Fruit fly (Drosophila melanogaster) whole organism, embryonic: ENCODE data around the gene meso18E.

ENCODE experiments used
- C15 ChIP-seq: fragments of 200-800 bp; sonication (Bioruptor generic); IDR thresholded peaks from 3 replicates; pipeline ENCODE4 v1.3.6; 2022; ENCODE audit warnings: missing biosample characterization, missing genetic modification characterization
- CG11085 ChIP-seq: fragments of 200-800 bp; sonication (Bioruptor generic); IDR thresholded peaks from 2 replicates; pipeline ENCODE4 v1.3.6; 2022; ENCODE audit warnings: missing biosample characterization, missing genetic modification characterization
- CG12071 ChIP-seq: fragments of 200-800 bp; sonication (Bioruptor generic); optimal IDR thresholded peaks from 3 replicates; lab custom pipeline; 2018; ENCODE audit warnings: missing biosample characterization, mild to moderate bottlenecking, missing genetic modification characterization
- CG12299 ChIP-seq: fragments of 200-800 bp; sonication (Bioruptor generic); optimal IDR thresholded peaks from 2 replicates; lab custom pipeline; 2018; ENCODE audit warnings: missing biosample characterization, mild to moderate bottlenecking, missing genetic modification characterization
- CG13624 ChIP-seq: fragments of 200-800 bp; sonication (Bioruptor generic); optimal IDR thresholded peaks from 2 replicates; lab custom pipeline; 2016; ENCODE audit warnings: missing biosample characterization, missing genetic modification characterization
- CG15601 ChIP-seq: fragments of 200-800 bp; sonication (Bioruptor generic); optimal IDR thresholded peaks from 3 replicates; lab custom pipeline; 2019; ENCODE audit warnings: missing biosample characterization, mild to moderate bottlenecking, missing genetic modification characterization, moderate library complexity
- CG17802 ChIP-seq: fragments of 200-800 bp; sonication (Bioruptor generic); optimal IDR thresholded peaks from 2 replicates; lab custom pipeline; 2018; ENCODE audit warnings: missing biosample characterization, mild to moderate bottlenecking, missing genetic modification characterization, moderate library complexity
- CG18011 ChIP-seq: fragments of 200-800 bp; sonication (Bioruptor generic); optimal IDR thresholded peaks from 2 replicates; lab custom pipeline; 2017; ENCODE audit warnings: missing biosample characterization, missing genetic modification characterization, mild to moderate bottlenecking, moderate library complexity, missing genotype
- CG30020 ChIP-seq: fragments of 200-800 bp; optimal IDR thresholded peaks from 2 replicates; lab custom pipeline; 2019; ENCODE audit warnings: missing biosample characterization, mild to moderate bottlenecking, missing genetic modification characterization, moderate library complexity
- CG3847 ChIP-seq: fragments of 200-800 bp; sonication (Bioruptor generic); IDR thresholded peaks from 2 replicates; pipeline ENCODE4 v1.3.6; 2022; ENCODE audit warnings: missing biosample characterization, missing genetic modification characterization
- CG3995 ChIP-seq: fragments of 200-800 bp; sonication (Bioruptor generic); optimal IDR thresholded peaks from 3 replicates; lab custom pipeline; 2016; ENCODE audit warnings: missing biosample characterization, missing genetic modification characterization
- CG4617 ChIP-seq: fragments of 200-800 bp; sonication (Bioruptor generic); optimal IDR thresholded peaks from 3 replicates; lab custom pipeline; 2016; ENCODE audit warnings: missing biosample characterization, missing genetic modification characterization, borderline replicate concordance
- CG6689 ChIP-seq: fragments of 200-800 bp; sonication (Bioruptor generic); IDR thresholded peaks from 2 replicates; pipeline ENCODE4 v1.3.6; 2022; ENCODE audit warnings: missing biosample characterization, missing genetic modification characterization
- CG6765 ChIP-seq: fragments of 200-800 bp; sonication (Bioruptor generic); optimal IDR thresholded peaks from 3 replicates; lab custom pipeline; 2017; ENCODE audit warnings: missing biosample characterization, mild to moderate bottlenecking, missing genetic modification characterization
- CG7963 ChIP-seq: fragments of 200-800 bp; sonication (Bioruptor generic); IDR thresholded peaks from 3 replicates; pipeline ENCODE4 v1.3.6; 2022; ENCODE audit warnings: missing biosample characterization, missing genetic modification characterization; ENCODE audit not compliant: partially characterized antibody
- CG8478 ChIP-seq: fragments of >200 bp; optimal IDR thresholded peaks from 2 replicates; lab custom pipeline; 2018
- CG9797 ChIP-seq: fragments of 200-800 bp; sonication (Bioruptor generic); optimal IDR thresholded peaks from 3 replicates; lab custom pipeline; 2018; ENCODE audit warnings: missing biosample characterization, mild to moderate bottlenecking, missing genetic modification characterization
- CG9876 ChIP-seq: fragments of 200-800 bp; sonication (Bioruptor generic); optimal IDR thresholded peaks from 2 replicates; lab custom pipeline; 2016; ENCODE audit warnings: missing biosample characterization, missing genetic modification characterization
- CHES-1-like ChIP-seq: fragments of 200-800 bp; sonication (Bioruptor generic); optimal IDR thresholded peaks from 2 replicates; lab custom pipeline; 2016; ENCODE audit warnings: missing biosample characterization, missing genetic modification characterization
- Deaf1 ChIP-seq: fragments of 200-800 bp; optimal IDR thresholded peaks from 3 replicates; lab custom pipeline; 2019; ENCODE audit warnings: missing biosample characterization, mild to moderate bottlenecking, missing genetic modification characterization, moderate library complexity
- Elba2 ChIP-seq: fragments of 200-800 bp; sonication (Bioruptor generic); optimal IDR thresholded peaks from 3 replicates; lab custom pipeline; 2016; ENCODE audit warnings: missing biosample characterization, missing genetic modification characterization
- H15 ChIP-seq: fragments of 200-800 bp; sonication (Bioruptor generic); IDR thresholded peaks from 3 replicates; pipeline ENCODE4 v1.3.6; 2022; ENCODE audit warnings: missing biosample characterization, missing genetic modification characterization
- Jarid2 ChIP-seq: fragments of 200-800 bp; sonication (Bioruptor generic); optimal IDR thresholded peaks from 3 replicates; lab custom pipeline; 2017; ENCODE audit warnings: mild to moderate bottlenecking, missing biosample characterization, missing genetic modification reagents, missing genetic modification characterization
- NC2β ChIP-seq: fragments of 200-800 bp; sonication (Bioruptor generic); optimal IDR thresholded peaks from 2 replicates; lab custom pipeline; 2016; ENCODE audit warnings: missing biosample characterization, missing genetic modification characterization
- Nf-YB ChIP-seq: fragments of 200-800 bp; sonication (Bioruptor generic); optimal IDR thresholded peaks from 3 replicates; lab custom pipeline; 2019; ENCODE audit warnings: missing biosample characterization, mild to moderate bottlenecking, missing genetic modification characterization, moderate library complexity
- Optix ChIP-seq: fragments of 200-800 bp; sonication (Bioruptor generic); IDR thresholded peaks from 3 replicates; pipeline ENCODE4 v1.3.6; 2022; ENCODE audit warnings: missing biosample characterization, missing genetic modification characterization
- Scr ChIP-seq: fragments of 200-800 bp; sonication (Bioruptor generic); IDR thresholded peaks from 2 replicates; pipeline ENCODE4 v1.3.6; 2022; ENCODE audit warnings: missing biosample characterization, missing genetic modification characterization; ENCODE audit not compliant: partially characterized antibody
- Vsx1 ChIP-seq: fragments of 200-800 bp; sonication (Bioruptor generic); optimal IDR thresholded peaks from 2 replicates; lab custom pipeline; 2017; ENCODE audit warnings: missing biosample characterization, mild to moderate bottlenecking, missing genetic modification characterization, missing genetic modification reagents
- ase ChIP-seq: fragments of 200-800 bp; sonication (Bioruptor generic); IDR thresholded peaks from 3 replicates; pipeline ENCODE4 v1.3.6; 2022; ENCODE audit warnings: missing biosample characterization, missing genetic modification characterization
- cg ChIP-seq: fragments of 200-800 bp; sonication (Bioruptor generic); optimal IDR thresholded peaks from 3 replicates; lab custom pipeline; 2019; ENCODE audit warnings: missing biosample characterization, mild to moderate bottlenecking, missing genetic modification characterization, moderate library complexity
- crp ChIP-seq, 2 experiments: fragments of 200-800 bp; sonication (Bioruptor generic); optimal IDR thresholded peaks; 2 replicates in 1 of 2; 3 replicates in 1 of 2; lab custom pipeline; 2017; ENCODE audit warnings: missing biosample characterization in 2 of 2, missing genetic modification characterization in 2 of 2, mild to moderate bottlenecking in 1 of 2, moderate library complexity in 1 of 2
- dmrt11E ChIP-seq: fragments of 200-800 bp; sonication (Bioruptor generic); optimal IDR thresholded peaks from 3 replicates; lab custom pipeline; 2018; ENCODE audit warnings: missing biosample characterization, mild to moderate bottlenecking, missing genetic modification characterization, moderate library complexity
- emc ChIP-seq: fragments of 200-800 bp; sonication (Bioruptor generic); optimal IDR thresholded peaks from 2 replicates; lab custom pipeline; 2016; ENCODE audit warnings: missing biosample characterization, missing genetic modification characterization
- en ChIP-seq: fragments of 200-800 bp; sonication (Bioruptor generic); optimal IDR thresholded peaks from 2 replicates; lab custom pipeline; 2016; ENCODE audit warnings: missing biosample characterization, missing genetic modification characterization
- eve ChIP-seq, 2 experiments: fragments of >200 bp; optimal IDR thresholded peaks; 2 replicates each; lab custom pipeline; 2017; ENCODE audit warnings: missing biosample characterization in 2 of 2, missing genetic modification characterization in 2 of 2
- ewg ChIP-seq: fragments of 200-800 bp; sonication (Bioruptor generic); optimal IDR thresholded peaks from 3 replicates; lab custom pipeline; 2017; ENCODE audit warnings: mild to moderate bottlenecking, missing biosample characterization, missing genetic modification reagents, missing genetic modification characterization
- fd96Cb ChIP-seq: fragments of 200-800 bp; sonication (Bioruptor generic); optimal IDR thresholded peaks from 2 replicates; lab custom pipeline; 2018; ENCODE audit warnings: missing biosample characterization, mild to moderate bottlenecking, missing genetic modification characterization, moderate library complexity
- fru ChIP-seq: fragments of >200 bp; optimal IDR thresholded peaks from 2 replicates; lab custom pipeline; 2017
- ftz-f1 ChIP-seq: fragments of 200-800 bp; sonication (Bioruptor generic); optimal IDR thresholded peaks from 2 replicates; lab custom pipeline; 2016; ENCODE audit warnings: missing biosample characterization, missing genetic modification characterization
- gt ChIP-seq: fragments of 200-800 bp; sonication (Bioruptor generic); IDR thresholded peaks from 2 replicates; pipeline ENCODE4 v1.3.6; 2022; ENCODE audit warnings: missing biosample characterization, missing genetic modification characterization
- ham ChIP-seq: fragments of 200-800 bp; sonication (Bioruptor generic); IDR thresholded peaks from 2 replicates; pipeline ENCODE4 v1.3.6; 2022; ENCODE audit warnings: missing biosample characterization, missing genetic modification characterization
- her ChIP-seq: fragments of 200-800 bp; sonication (Bioruptor generic); optimal IDR thresholded peaks from 2 replicates; lab custom pipeline; 2016; ENCODE audit warnings: missing biosample characterization, missing genetic modification characterization
- lmd ChIP-seq: fragments of 200-800 bp; sonication (Bioruptor generic); IDR thresholded peaks from 2 replicates; pipeline ENCODE4 v1.3.6; 2022; ENCODE audit warnings: missing biosample characterization, missing genetic modification characterization
- lola ChIP-seq, 3 experiments: fragments of >200 bp in 2 of 3; fragments of 200-800 bp in 1 of 3; sonication (Bioruptor generic) in 1 of 3; optimal IDR thresholded peaks; 2 replicates each; lab custom pipeline; 2017 to 2019; ENCODE audit warnings: missing biosample characterization in 3 of 3, missing genetic modification characterization in 3 of 3, mild to moderate bottlenecking in 1 of 3, moderate library complexity in 1 of 3
- mirr ChIP-seq: fragments of 200-800 bp; sonication (Bioruptor generic); optimal IDR thresholded peaks from 3 replicates; lab custom pipeline; 2018; ENCODE audit warnings: missing biosample characterization, mild to moderate bottlenecking, missing genetic modification characterization
- otp ChIP-seq: fragments of 200-800 bp; sonication (Bioruptor generic); IDR thresholded peaks from 3 replicates; pipeline ENCODE4, ENCODE4 v1.3.6; 2022; ENCODE audit warnings: missing biosample characterization, missing genetic modification characterization
- ranshi ChIP-seq: fragments of 200-800 bp; sonication (Bioruptor generic); IDR thresholded peaks from 2 replicates; pipeline ENCODE4 v1.3.6; 2022; ENCODE audit warnings: missing biosample characterization, missing genetic modification characterization
- scrt ChIP-seq: fragments of 200-800 bp; sonication (Bioruptor generic); optimal IDR thresholded peaks from 2 replicates; lab custom pipeline; 2018; ENCODE audit warnings: missing biosample characterization, mild to moderate bottlenecking, missing genetic modification characterization, moderate library complexity
- vvl ChIP-seq: fragments of 200-800 bp; sonication (Bioruptor generic); IDR thresholded peaks from 2 replicates; pipeline ENCODE4 v1.3.6; 2022; ENCODE audit warnings: missing biosample characterization, missing genetic modification characterization
- wek ChIP-seq: fragments of 200-800 bp; sonication (Bioruptor generic); optimal IDR thresholded peaks from 3 replicates; lab custom pipeline; 2018; ENCODE audit warnings: missing biosample characterization, mild to moderate bottlenecking, missing genetic modification characterization, moderate library complexity
- zen ChIP-seq: fragments of 200-800 bp; sonication (Bioruptor generic); optimal IDR thresholded peaks from 3 replicates; lab custom pipeline; 2018; ENCODE audit warnings: missing biosample characterization, mild to moderate bottlenecking, missing genetic modification characterization, moderate library complexity

The meso18E gene

DNA sequence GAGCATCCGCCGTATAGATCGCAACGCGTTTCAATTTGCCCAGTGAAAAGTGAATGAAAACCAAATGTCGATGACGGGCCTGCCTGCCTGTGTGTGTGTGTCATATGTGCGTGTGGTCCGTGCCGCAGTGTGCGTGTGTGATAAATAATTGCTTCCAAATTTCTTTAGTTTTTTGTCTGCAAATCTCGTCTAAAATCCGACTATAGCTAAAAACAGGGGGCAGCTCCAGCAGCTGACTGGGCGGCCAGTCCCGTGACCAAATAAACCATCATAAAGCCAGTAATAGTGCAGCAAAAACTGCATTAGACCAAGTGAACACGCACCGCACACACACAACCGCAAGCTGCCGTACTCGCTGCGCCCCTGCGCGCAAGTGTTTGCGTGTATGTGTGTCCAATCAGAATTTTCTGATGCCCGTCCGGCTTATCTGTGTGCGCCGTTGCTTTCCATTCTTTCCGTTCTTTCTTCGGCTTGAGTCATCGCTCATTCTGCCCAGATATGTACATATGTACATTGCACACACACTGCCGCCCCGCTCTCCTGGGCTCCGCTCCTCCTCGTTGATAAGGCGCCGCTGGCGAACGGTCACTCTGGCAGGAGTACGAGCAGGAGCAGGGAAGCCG is 15.5 kb downstream of the meso18E start (continued):
- peak; percentile 98 for TF ChIP-seq cg
- TF ChIP-seq CG3847 (GFP tag; lab: Robert Waterston, UW): no peak
- TF ChIP-seq CG18011 (GFP tag; lab: Kevin White, UChicago): no peak
- no peak for TF ChIP-seq zen
- TF ChIP-seq fd96Cb (tag; lab: Kevin White, UChicago): no peak
- no peak for TF ChIP-seq CG11085 (GFP tag; lab: Robert Waterston, UW)
- no peak for TF ChIP-seq emc (GFP tag; lab: Kevin White, UChicago)
- no peak for TF ChIP-seq her (GFP tag; lab: Kevin White, UChicago)
- TF ChIP-seq CG30020 (tag; lab: Kevin White, UChicago): no peak
- TF ChIP-seq CG3995 (GFP tag; lab: Kevin White, UChicago): no peak
- no peak for TF ChIP-seq Vsx1 (GFP tag; lab: Kevin White, UChicago)
- peak; percentile 23 for TF ChIP-seq fru (lab: Kevin White, UChicago)
- no peak for TF ChIP-seq Optix
- TF ChIP-seq ranshi (GFP tag; lab: Robert Waterston, UW): 0 out of 2 replicates have a peak, but pooled peaks have one; percentile 27
- no peak for TF ChIP-seq ase (GFP tag; lab: Robert Waterston, UW)
- TF ChIP-seq scrt (GFP tag; lab: Kevin White, UChicago): no peak
- TF ChIP-seq Elba2 (GFP tag; lab: Kevin White, UChicago): peak; percentile 76
- no peak for TF ChIP-seq CG17802 (tag; lab: Kevin White, UChicago)
- peak; percentile 18 for TF ChIP-seq dmrt11E (tag; lab: Kevin White, UChicago)
- no peak for TF ChIP-seq CG9876 (GFP tag; lab: Kevin White, UChicago)
- peak; percentile 92 for TF ChIP-seq CG8478 (lab: Kevin White, UChicago)
- TF ChIP-seq en (GFP tag; lab: Kevin White, UChicago): no peak
- no peak for TF ChIP-seq lmd
- no peak for TF ChIP-seq CG12071 (GFP tag; lab: Kevin White, UChicago)
- TF ChIP-seq gt (GFP tag; lab: Robert Waterston, UW): no peak
- TF ChIP-seq CG6689 (GFP tag; lab: Robert Waterston, UW): no peak
- TF ChIP-seq crp (GFP tag; optimal IDR thresholded peaks at IDR 0.05; lab: Kevin White, UChicago): no peak
- peak; percentile 83 for TF ChIP-seq Nf-YB
- TF ChIP-seq ewg (GFP tag; lab: Kevin White, UChicago): peak; percentile 25
- no peak for TF ChIP-seq CG15601 (tag; lab: Kevin White, UChicago)
- no peak for TF ChIP-seq CG13624 (GFP tag; lab: Kevin White, UChicago)
- TF ChIP-seq ham: no peak
- TF ChIP-seq Scr (GFP tag; lab: Robert Waterston, UW): 0 out of 2 replicates have a peak, but pooled peaks have one; percentile 2
- TF ChIP-seq CG12299 (tag; lab: Kevin White, UChicago): no peak
- TF ChIP-seq NC2β: no peak
- no peak for TF ChIP-seq eve (GFP tag; optimal IDR thresholded peaks at IDR 0.05; lab: Kevin White, UChicago)
- no peak for TF ChIP-seq CHES-1-like (GFP tag; lab: Kevin White, UChicago)
- no peak for TF ChIP-seq CG9797
- TF ChIP-seq H15 (GFP tag; lab: Robert Waterston, UW): no peak
- no peak for TF ChIP-seq mirr (GFP tag; lab: Kevin White, UChicago)
- no peak for TF ChIP-seq lola (GFP tag; optimal IDR thresholded peaks at IDR 0.05; lab: Kevin White, UChicago)
- no peak for TF ChIP-seq ftz-f1
- TF ChIP-seq CG6765 (GFP tag; lab: Kevin White, UChicago): no peak
- no peak for TF ChIP-seq Deaf1 (tag; lab: Kevin White, UChicago)
- TF ChIP-seq wek: peak; percentile 40
- TF ChIP-seq otp (GFP tag; lab: Robert Waterston, UW): no peak
- no peak for TF ChIP-seq C15 (GFP tag; lab: Robert Waterston, UW)
- TF ChIP-seq vvl (GFP tag; lab: Robert Waterston, UW): no peak
- no peak for TF ChIP-seq CG7963 (GFP tag; lab: Robert Waterston, UW)
- TF ChIP-seq CG4617 (GFP tag; lab: Kevin White, UChicago): peak; percentile 17
- TF ChIP-seq Jarid2 (GFP tag; lab: Kevin White, UChicago): no peak
